Worm (Caenorhabditis elegans) whole organism, L1 larva: Measurements from ENCODE around the gene C29F7.1.

Experiments
- C04F5.9 ChIP-seq: sonication (generic microtip); optimal IDR thresholded peaks from 2 replicates; lab custom pipeline; 2016; ENCODE audit warnings: missing genetic modification characterization, missing compliant biosample characterization
- C16A3.4 ChIP-seq: fragments of 150-350 bp; optimal IDR thresholded peaks from 2 replicates; lab custom pipeline; 2014; ENCODE audit warnings: missing biosample characterization, missing genetic modification characterization
- C34B4.2 ChIP-seq: sonication (generic microtip); optimal IDR thresholded peaks from 2 replicates; lab custom pipeline; 2017; ENCODE audit warnings: mild to moderate bottlenecking, missing genetic modification characterization, missing compliant biosample characterization
- F16B12.6 ChIP-seq: fragments of 150-350 bp; optimal IDR thresholded peaks from 2 replicates; lab custom pipeline; 2014; ENCODE audit warnings: missing biosample characterization, missing genetic modification characterization
- Y116A8C.19 ChIP-seq: sonication (generic microtip); optimal IDR thresholded peaks from 2 replicates; lab custom pipeline; 2016; ENCODE audit warnings: missing compliant biosample characterization, missing genetic modification characterization, borderline replicate concordance
- aha-1 ChIP-seq: fragments of 150-350 bp; optimal IDR thresholded peaks from 2 replicates; lab custom pipeline; 2014; ENCODE audit warnings: missing biosample characterization, missing genetic modification characterization
- aly-2 ChIP-seq: fragments of 150-350 bp; optimal IDR thresholded peaks from 2 replicates; lab custom pipeline; 2014; ENCODE audit warnings: missing biosample characterization, missing genetic modification characterization
- blmp-1 ChIP-seq: fragments of 150-350 bp; optimal IDR thresholded peaks from 2 replicates; lab custom pipeline; 2014; ENCODE audit warnings: missing biosample characterization, missing genetic modification characterization
- ceh-63 ChIP-seq: fragments of 200-800 bp; sonication (Bioruptor generic); optimal IDR thresholded peaks from 2 replicates; lab custom pipeline; 2018; ENCODE audit warnings: mild to moderate bottlenecking, missing genetic modification characterization, missing compliant biosample characterization
- ceh-90 ChIP-seq: sonication (generic microtip); optimal IDR thresholded peaks from 2 replicates; lab custom pipeline; 2016; ENCODE audit warnings: missing genetic modification characterization, missing compliant biosample characterization
- ces-1 ChIP-seq: fragments of 150-350 bp; optimal IDR thresholded peaks from 2 replicates; lab custom pipeline; 2014; ENCODE audit warnings: missing biosample characterization, missing genetic modification reagents, missing genetic modification characterization
- dsc-1 ChIP-seq: sonication (generic microtip); optimal IDR thresholded peaks from 2 replicates; lab custom pipeline; 2016; ENCODE audit warnings: mild to moderate bottlenecking, missing genetic modification characterization, missing compliant biosample characterization
- efl-3 ChIP-seq: fragments of 200-800 bp; sonication (Bioruptor generic); optimal IDR thresholded peaks from 2 replicates; lab custom pipeline; 2018; ENCODE audit warnings: mild to moderate bottlenecking, missing genetic modification characterization, missing compliant biosample characterization
- egl-13 ChIP-seq: sonication (generic microtip); optimal IDR thresholded peaks from 2 replicates; lab custom pipeline; 2016; ENCODE audit warnings: missing genotype, missing genetic modification reagents, missing genetic modification characterization, missing compliant biosample characterization
- egl-27 ChIP-seq, 2 experiments: fragments of 150-350 bp in 1 of 2; sonication (generic microtip); optimal IDR thresholded peaks; 3 replicates each; lab custom pipeline; 2017 to 2018; ENCODE audit warnings: missing biosample characterization in 2 of 2, missing genetic modification characterization in 2 of 2, missing genetic modification reagents in 2 of 2
- elt-2 ChIP-seq: sonication (generic microtip); optimal IDR thresholded peaks from 2 replicates; lab custom pipeline; 2016; ENCODE audit warnings: missing genetic modification characterization, mild to moderate bottlenecking, inconsistent platforms, missing compliant biosample characterization, missing genetic modification reagents
- elt-3 ChIP-seq, 6 experiments: fragments of 150-350 bp in 1 of 6; sonication (generic microtip); optimal IDR thresholded peaks; 2 replicates each; lab custom pipeline; 2017 to 2018; ENCODE audit warnings: missing biosample characterization in 6 of 6, missing genetic modification characterization in 6 of 6, inconsistent platforms in 1 of 6
- ets-5 ChIP-seq: fragments of 200-800 bp; sonication (Bioruptor generic); IDR thresholded peaks from 2 replicates; pipeline ENCODE4 v1.3.6; 2022; ENCODE audit warnings: missing genetic modification characterization, missing compliant biosample characterization
- fkh-4 ChIP-seq: sonication (generic microtip); optimal IDR thresholded peaks from 2 replicates; lab custom pipeline; 2016; ENCODE audit warnings: missing compliant biosample characterization, missing genetic modification characterization, borderline replicate concordance
- fos-1 ChIP-seq: fragments of 150-350 bp; optimal IDR thresholded peaks from 2 replicates; lab custom pipeline; 2014; ENCODE audit warnings: missing biosample characterization, missing genetic modification characterization
- hlh-17 ChIP-seq: fragments of 200-800 bp; sonication (Bioruptor generic); optimal IDR thresholded peaks from 2 replicates; lab custom pipeline; 2018; ENCODE audit warnings: missing genetic modification characterization, mild to moderate bottlenecking, missing compliant biosample characterization, moderate library complexity, borderline replicate concordance
- hlh-4 ChIP-seq: sonication (generic microtip); optimal IDR thresholded peaks from 2 replicates; lab custom pipeline; 2016; ENCODE audit warnings: mild to moderate bottlenecking, missing genetic modification characterization, missing compliant biosample characterization
- isw-1 ChIP-seq: fragments of 200-800 bp; sonication (Bioruptor generic); IDR thresholded peaks from 2 replicates; pipeline ENCODE4 v1.3.6; 2022; ENCODE audit warnings: missing genetic modification characterization, missing compliant biosample characterization
- jun-1 ChIP-seq: fragments of 150-350 bp; optimal IDR thresholded peaks from 2 replicates; lab custom pipeline; 2014; ENCODE audit warnings: missing biosample characterization, missing genetic modification reagents, missing genetic modification characterization
- lin-14 ChIP-seq: fragments of 200-800 bp; sonication (Bioruptor generic); optimal IDR thresholded peaks from 2 replicates; lab custom pipeline; 2018; ENCODE audit warnings: mild to moderate bottlenecking, missing genetic modification characterization, moderate library complexity, missing compliant biosample characterization
- lin-15B ChIP-seq: fragments of 150-350 bp; sonication (generic microtip); optimal IDR thresholded peaks from 3 replicates; lab custom pipeline; 2014; ENCODE audit warnings: missing biosample characterization, missing genetic modification characterization
- lir-3 ChIP-seq: sonication (generic microtip); optimal IDR thresholded peaks from 2 replicates; lab custom pipeline; 2016; ENCODE audit warnings: mild to moderate bottlenecking, missing genetic modification characterization, moderate library complexity, missing compliant biosample characterization; ENCODE audit not compliant: poor library complexity
- mab-9 ChIP-seq: fragments of 200-800 bp; sonication (Bioruptor generic); IDR thresholded peaks from 2 replicates; pipeline ENCODE4 v1.3.6; 2022; ENCODE audit warnings: missing genetic modification reagents, missing genetic modification characterization, missing compliant biosample characterization
- mdl-1 ChIP-seq, 2 experiments: fragments of 150-350 bp; optimal IDR thresholded peaks; 2 replicates each; lab custom pipeline; 2014 to 2017; ENCODE audit warnings: missing biosample characterization in 2 of 2, missing genetic modification characterization in 2 of 2, inconsistent platforms in 1 of 2
- nhr-11 ChIP-seq: fragments of 150-350 bp; optimal IDR thresholded peaks from 2 replicates; lab custom pipeline; 2014; ENCODE audit warnings: missing biosample characterization, missing genetic modification characterization
- nhr-12 ChIP-seq: sonication (generic microtip); optimal IDR thresholded peaks from 2 replicates; lab custom pipeline; 2017; ENCODE audit warnings: missing biosample characterization, missing genetic modification characterization
- nhr-19 ChIP-seq: fragments of 200-800 bp; sonication (Bioruptor generic); conservative IDR thresholded peaks from 2 replicates; pipeline ENCODE4 v1.3.6; 2022; ENCODE audit warnings: missing genetic modification characterization, missing compliant biosample characterization
- nhr-20 ChIP-seq: sonication (generic microtip); optimal IDR thresholded peaks from 2 replicates; lab custom pipeline; 2016; ENCODE audit warnings: mild to moderate bottlenecking, missing genetic modification characterization, missing compliant biosample characterization
- nhr-47 ChIP-seq: sonication (generic microtip); optimal IDR thresholded peaks from 2 replicates; lab custom pipeline; 2016; ENCODE audit warnings: mild to moderate bottlenecking, missing genetic modification characterization, moderate library complexity, missing compliant biosample characterization
- nhr-71 ChIP-seq: sonication (generic microtip); optimal IDR thresholded peaks from 2 replicates; lab custom pipeline; 2016; ENCODE audit warnings: mild to moderate bottlenecking, missing genetic modification characterization, moderate library complexity, missing compliant biosample characterization
- nhr-76 ChIP-seq: sonication (generic microtip); optimal IDR thresholded peaks from 2 replicates; lab custom pipeline; 2017; ENCODE audit warnings: missing biosample characterization, missing genetic modification characterization
- nhr-84 ChIP-seq: sonication (generic microtip); optimal IDR thresholded peaks from 2 replicates; lab custom pipeline; 2017; ENCODE audit warnings: missing biosample characterization, missing genetic modification characterization
- nhr-85 ChIP-seq: sonication (generic microtip); peaks from one replicate; lab custom pipeline; 2016; ENCODE audit warnings: missing genetic modification characterization, inconsistent platforms, missing compliant biosample characterization
- nhr-90 ChIP-seq: sonication (generic microtip); optimal IDR thresholded peaks from 2 replicates; lab custom pipeline; 2016; ENCODE audit warnings: mild to moderate bottlenecking, missing genetic modification characterization, missing compliant biosample characterization; ENCODE audit not compliant: poor library complexity
- pag-3 ChIP-seq: sonication (generic microtip); optimal IDR thresholded peaks from 2 replicates; lab custom pipeline; 2017; ENCODE audit warnings: missing genetic modification characterization, mild to moderate bottlenecking, missing compliant biosample characterization, antibody characterized with exemption, borderline replicate concordance; ENCODE audit not compliant: insufficient read depth
- pqm-1 ChIP-seq: sonication (generic microtip); optimal IDR thresholded peaks from 3 replicates; lab custom pipeline; 2017; ENCODE audit warnings: missing biosample characterization, missing genetic modification characterization
- rnt-1 ChIP-seq: sonication (generic microtip); optimal IDR thresholded peaks from 2 replicates; lab custom pipeline; 2016; ENCODE audit warnings: mild to moderate bottlenecking, missing genetic modification characterization, moderate library complexity, missing compliant biosample characterization
- skn-1 ChIP-seq: fragments of 150-350 bp; optimal IDR thresholded peaks from 2 replicates; lab custom pipeline; 2014; ENCODE audit warnings: missing biosample characterization, missing genetic modification characterization
- snu-23 ChIP-seq: sonication (generic microtip); optimal IDR thresholded peaks from 2 replicates; lab custom pipeline; 2016; ENCODE audit warnings: missing genetic modification characterization, missing compliant biosample characterization
- sox-4 ChIP-seq: sonication (generic microtip); optimal IDR thresholded peaks from 2 replicates; lab custom pipeline; 2016; ENCODE audit warnings: missing genetic modification characterization, missing compliant biosample characterization
- sptf-1 ChIP-seq: fragments of 150-350 bp; optimal IDR thresholded peaks from 2 replicates; lab custom pipeline; 2014; ENCODE audit warnings: missing biosample characterization, missing genetic modification characterization
- sup-37 ChIP-seq: fragments of 200-800 bp; sonication (Bioruptor generic); optimal IDR thresholded peaks from 2 replicates; lab custom pipeline; 2018; ENCODE audit warnings: mild to moderate bottlenecking, missing genetic modification characterization, missing compliant biosample characterization
- swsn-7 ChIP-seq: sonication (generic microtip); optimal IDR thresholded peaks from 2 replicates; lab custom pipeline; 2016; ENCODE audit warnings: missing genetic modification characterization, missing compliant biosample characterization
- tlp-1 ChIP-seq: fragments of 150-350 bp; optimal IDR thresholded peaks from 2 replicates; lab custom pipeline; 2014; ENCODE audit warnings: missing biosample characterization, missing genetic modification characterization
- unc-130 ChIP-seq: fragments of 150-350 bp; optimal IDR thresholded peaks from 2 replicates; lab custom pipeline; 2017; ENCODE audit warnings: missing biosample characterization, missing genetic modification characterization, inconsistent platforms
- unc-30 ChIP-seq: sonication (generic microtip); optimal IDR thresholded peaks from 2 replicates; lab custom pipeline; 2017; ENCODE audit warnings: missing biosample characterization, missing genetic modification characterization
- unc-98 ChIP-seq: fragments of 200-800 bp; sonication (Bioruptor generic); IDR thresholded peaks from 2 replicates; pipeline ENCODE4 v1.3.6; 2022; ENCODE audit warnings: missing genetic modification characterization, missing compliant biosample characterization
- vab-15 ChIP-seq: sonication (generic microtip); optimal IDR thresholded peaks from 2 replicates; lab custom pipeline; 2017; ENCODE audit warnings: missing genotype, mild to moderate bottlenecking, missing genetic modification characterization, missing compliant biosample characterization
- ztf-11 ChIP-seq, 2 experiments: sonication (generic microtip); optimal IDR thresholded peaks; 2 replicates each; lab custom pipeline; 2016 to 2017; ENCODE audit warnings: missing genetic modification characterization in 2 of 2, missing biosample characterization in 1 of 2, missing compliant biosample characterization in 1 of 2

Gene C29F7.1

ce11 chrX:13401311-13401710 lies 8.4 kb upstream of the C29F7.1 start:
- TF ChIP-seq unc-98 (GFP tag; lab: Robert Waterston, UW) (no peak), elt-2 (tag; lab: Kevin White, UChicago) (peak; percentile 4), ceh-63 (no peak), vab-15 (tag; lab: Kevin White, UChicago) (no peak), nhr-47 (no peak), sox-4 (no peak), ceh-90 (tag; lab: Kevin White, UChicago) (no peak), isw-1 (GFP tag; lab: Robert Waterston, UW) (no peak), lir-3 (tag; lab: Kevin White, UChicago) (no peak), nhr-11 (no peak), lin-15B (tag; lab: Kevin White, UChicago) (no peak), unc-30 (tag; lab: Kevin White, UChicago) (no peak), F16B12.6 (tag; lab: Kevin White, UChicago) (no peak), ets-5 (GFP tag; lab: Robert Waterston, UW) (no peak), fkh-4 (tag; lab: Kevin White, UChicago) (no peak), nhr-20 (tag; lab: Kevin White, UChicago) (peak; percentile 35), snu-23 (GFP tag; lab: Kevin White, UChicago) (peak; percentile 4), pqm-1 (tag; lab: Kevin White, UChicago) (no peak), fos-1 (tag; lab: Kevin White, UChicago) (no peak), nhr-71 (tag; lab: Kevin White, UChicago) (no peak), ces-1 (GFP tag; lab: Kevin White, UChicago) (no peak), ztf-11 (tag; optimal IDR thresholded peaks at IDR 0.05; lab: Kevin White, UChicago) (no peak), C16A3.4 (tag; lab: Kevin White, UChicago) (no peak), nhr-76 (tag; lab: Kevin White, UChicago) (no peak), egl-27 (tag; optimal IDR thresholded peaks at IDR 0.05; lab: Kevin White, UChicago) (no peak), nhr-90 (no peak), nhr-85 (no peak), nhr-12 (tag; lab: Kevin White, UChicago) (no peak), efl-3 (GFP tag; lab: Kevin White, UChicago) (no peak), C04F5.9 (no peak), swsn-7 (no peak), jun-1 (tag; lab: Kevin White, UChicago) (no peak), skn-1 (no peak), mdl-1 (tag; optimal IDR thresholded peaks at IDR 0.05; lab: Kevin White, UChicago) (no peak), pag-3 (no peak), Y116A8C.19 (tag; lab: Kevin White, UChicago) (no peak), aha-1 (tag; lab: Kevin White, UChicago) (no peak), nhr-84 (tag; lab: Kevin White, UChicago) (no peak), hlh-17 (GFP tag; lab: Kevin White, UChicago) (no peak), rnt-1 (peak; percentile 4), sup-37 (no peak), lin-14 (GFP tag; lab: Kevin White, UChicago) (peak; percentile 42), unc-130 (tag; lab: Kevin White, UChicago) (no peak), aly-2 (no peak), elt-3 (tag; optimal IDR thresholded peaks at IDR 0.05; lab: Kevin White, UChicago) (no peak), dsc-1 (tag; lab: Kevin White, UChicago) (no peak), hlh-4 (no peak), nhr-19 (GFP tag; lab: Robert Waterston, UW) (no peak), C34B4.2 (tag; lab: Kevin White, UChicago) (no peak), blmp-1 (tag; lab: Kevin White, UChicago) (peak; percentile 68), egl-13 (tag; lab: Kevin White, UChicago) (no peak), mab-9 (GFP tag; lab: Robert Waterston, UW) (no peak), sptf-1 (no peak), tlp-1 (tag; lab: Kevin White, UChicago) (no peak)
